Fruit fly (Drosophila melanogaster) whole organism, prepupa: ENCODE results near the gene nrv2.

Source experiments
- Blimp-1 ChIP-seq: fragments of 200-800 bp; sonication (Bioruptor generic); optimal IDR thresholded peaks from 3 replicates; lab custom pipeline; 2017; ENCODE audit warnings: missing biosample characterization, missing genetic modification characterization, mild to moderate bottlenecking, moderate library complexity, missing genetic modification reagents
- CG10631 ChIP-seq: fragments of 200-800 bp; sonication (Bioruptor generic); optimal IDR thresholded peaks from 2 replicates; lab custom pipeline; 2016; ENCODE audit warnings: missing biosample characterization, missing genetic modification characterization
- CG10669 ChIP-seq: fragments of 200-800 bp; sonication (Bioruptor generic); optimal IDR thresholded peaks from 3 replicates; lab custom pipeline; 2018; ENCODE audit warnings: missing biosample characterization, mild to moderate bottlenecking, missing genetic modification characterization, moderate library complexity
- CG11294 ChIP-seq: fragments of 200-800 bp; sonication (Bioruptor generic); IDR thresholded peaks from 2 replicates; pipeline ENCODE4 v1.3.6; 2022; ENCODE audit warnings: missing biosample characterization, missing genetic modification characterization
- CG15336 ChIP-seq: fragments of 200-800 bp; sonication (Bioruptor generic); IDR thresholded peaks from 2 replicates; pipeline ENCODE4 v1.3.6; 2022; ENCODE audit warnings: missing biosample characterization, missing genetic modification characterization
- CG16779 ChIP-seq: fragments of 200-800 bp; sonication (Bioruptor generic); optimal IDR thresholded peaks from 3 replicates; lab custom pipeline; 2017; ENCODE audit warnings: missing biosample characterization, mild to moderate bottlenecking, missing genetic modification characterization
- CG3032 ChIP-seq: fragments of 200-800 bp; optimal IDR thresholded peaks from 2 replicates; lab custom pipeline; 2019; ENCODE audit warnings: missing biosample characterization, mild to moderate bottlenecking, missing genetic modification characterization, moderate library complexity
- CG34406 ChIP-seq: fragments of 200-800 bp; sonication (Bioruptor generic); optimal IDR thresholded peaks from 3 replicates; lab custom pipeline; 2016; ENCODE audit warnings: missing biosample characterization, missing genetic modification characterization
- CG4318 ChIP-seq: fragments of 200-800 bp; sonication (Bioruptor generic); optimal IDR thresholded peaks from 3 replicates; lab custom pipeline; 2017; ENCODE audit warnings: missing biosample characterization, mild to moderate bottlenecking, missing genetic modification characterization
- CG6163 ChIP-seq: fragments of 200-800 bp; sonication (Bioruptor generic); IDR thresholded peaks from 3 replicates; pipeline ENCODE4 v1.3.6; 2022; ENCODE audit warnings: missing biosample characterization, missing genetic modification characterization
- CG6276 ChIP-seq: fragments of 200-800 bp; sonication (Bioruptor generic); optimal IDR thresholded peaks from 2 replicates; lab custom pipeline; 2017; ENCODE audit warnings: missing biosample characterization, mild to moderate bottlenecking, missing genetic modification characterization
- CG6792 ChIP-seq: fragments of 200-800 bp; sonication (Bioruptor generic); optimal IDR thresholded peaks from 3 replicates; lab custom pipeline; 2016; ENCODE audit warnings: missing biosample characterization, missing genetic modification characterization
- CG7368 ChIP-seq: fragments of 200-800 bp; sonication (Bioruptor generic); optimal IDR thresholded peaks from 3 replicates; lab custom pipeline; 2016; ENCODE audit warnings: missing biosample characterization, missing genetic modification characterization
- CG8632 ChIP-seq: fragments of 200-800 bp; sonication (Bioruptor generic); optimal IDR thresholded peaks from 3 replicates; lab custom pipeline; 2016; ENCODE audit warnings: missing biosample characterization, missing genetic modification characterization
- CG9139 ChIP-seq: fragments of 200-800 bp; sonication (Bioruptor generic); optimal IDR thresholded peaks from 3 replicates; lab custom pipeline; 2017; ENCODE audit warnings: missing biosample characterization, mild to moderate bottlenecking, missing genetic modification characterization
- Eip75B ChIP-seq: fragments of 200-800 bp; sonication (Bioruptor generic); optimal IDR thresholded peaks from 3 replicates; lab custom pipeline; 2016; ENCODE audit warnings: missing biosample characterization, missing genetic modification characterization
- Eip93F ChIP-seq: fragments of 200-800 bp; sonication (Bioruptor generic); optimal IDR thresholded peaks from 2 replicates; lab custom pipeline; 2016; ENCODE audit warnings: missing biosample characterization, mild to moderate bottlenecking, missing genetic modification characterization
- Ets96B ChIP-seq: fragments of 200-800 bp; optimal IDR thresholded peaks from 2 replicates; lab custom pipeline; 2019; ENCODE audit warnings: missing biosample characterization, mild to moderate bottlenecking, missing genetic modification characterization, moderate library complexity
- Gug ChIP-seq: fragments of 200-800 bp; sonication (Bioruptor generic); IDR thresholded peaks from 2 replicates; pipeline ENCODE4 v1.3.6; 2022; ENCODE audit warnings: missing biosample characterization, missing genetic modification characterization
- Hr38 ChIP-seq: sonication (Bioruptor generic); optimal IDR thresholded peaks from 2 replicates; lab custom pipeline; 2016; ENCODE audit warnings: missing biosample characterization, missing genetic modification characterization
- Lpt ChIP-seq: fragments of 200-800 bp; sonication (Bioruptor generic); optimal IDR thresholded peaks from 3 replicates; lab custom pipeline; 2016; ENCODE audit warnings: missing biosample characterization, missing genetic modification characterization
- Sox102F ChIP-seq: fragments of 200-800 bp; sonication (Bioruptor generic); optimal IDR thresholded peaks from 2 replicates; lab custom pipeline; 2016; ENCODE audit warnings: missing biosample characterization, mild to moderate bottlenecking, missing genetic modification characterization
- Sox14 ChIP-seq: fragments of 200-800 bp; sonication (Bioruptor generic); optimal IDR thresholded peaks from 3 replicates; lab custom pipeline; 2016; ENCODE audit warnings: missing biosample characterization, missing genetic modification characterization
- achi ChIP-seq: fragments of 200-800 bp; sonication (Bioruptor generic); optimal IDR thresholded peaks from 3 replicates; lab custom pipeline; 2016; ENCODE audit warnings: missing biosample characterization, missing genetic modification characterization
- acj6 ChIP-seq: fragments of 200-800 bp; sonication (Bioruptor generic); optimal IDR thresholded peaks from 3 replicates; lab custom pipeline; 2016; ENCODE audit warnings: missing biosample characterization, missing genetic modification characterization
- cyc ChIP-seq: fragments of 200-800 bp; sonication (Bioruptor generic); optimal IDR thresholded peaks from 3 replicates; lab custom pipeline; 2016; ENCODE audit warnings: missing biosample characterization, missing genetic modification characterization
- dsx ChIP-seq: fragments of 200-800 bp; optimal IDR thresholded peaks from 3 replicates; lab custom pipeline; 2019; ENCODE audit warnings: missing biosample characterization, mild to moderate bottlenecking, missing genetic modification characterization, moderate library complexity; ENCODE audit not compliant: poor library complexity, severe bottlenecking
- eg ChIP-seq: fragments of 200-800 bp; sonication (Bioruptor generic); IDR thresholded peaks from 3 replicates; pipeline ENCODE4 v1.3.6; 2022; ENCODE audit warnings: missing biosample characterization, missing genetic modification characterization
- fd59A ChIP-seq: fragments of 200-800 bp; sonication (Bioruptor generic); optimal IDR thresholded peaks from 2 replicates; lab custom pipeline; 2017; ENCODE audit warnings: missing biosample characterization, mild to moderate bottlenecking, missing genetic modification characterization, missing genetic modification reagents
- fkh ChIP-seq: fragments of 200-800 bp; sonication (Bioruptor generic); optimal IDR thresholded peaks from 3 replicates; lab custom pipeline; 2017; ENCODE audit warnings: missing biosample characterization, mild to moderate bottlenecking, missing genetic modification characterization, moderate library complexity
- lz ChIP-seq: fragments of 200-800 bp; sonication (Bioruptor generic); optimal IDR thresholded peaks from 3 replicates; lab custom pipeline; 2016; ENCODE audit warnings: missing biosample characterization, missing genetic modification characterization
- pdm3 ChIP-seq: fragments of 200-800 bp; sonication (Bioruptor generic); optimal IDR thresholded peaks from 3 replicates; lab custom pipeline; 2016; ENCODE audit warnings: missing biosample characterization, missing genetic modification characterization
- topi ChIP-seq: fragments of 200-800 bp; sonication (Bioruptor generic); optimal IDR thresholded peaks from 3 replicates; lab custom pipeline; 2016; ENCODE audit warnings: missing biosample characterization, missing genetic modification characterization
- vri ChIP-seq: fragments of 200-800 bp; sonication (Bioruptor generic); optimal IDR thresholded peaks from 3 replicates; lab custom pipeline; 2016; ENCODE audit warnings: missing biosample characterization, mild to moderate bottlenecking, missing genetic modification characterization

The nrv2 gene

dm6 chr2L:6827558-6828122 lies 29.0 kb upstream of the nrv2 start:
- TF ChIP-seq CG9139 (GFP tag; lab: Kevin White, UChicago) (no peak), vri (no peak), CG15336 (no peak), lz (GFP tag; lab: Kevin White, UChicago) (no peak)

dm6 chr2L:6826298-6826697 lies 27.6 kb upstream of the nrv2 start:
- no peak for TF ChIP-seq achi (GFP tag; lab: Kevin White, UChicago)
- TF ChIP-seq fkh (GFP tag; lab: Kevin White, UChicago), result peak; percentile 50
- TF ChIP-seq, all 60 proteins: peak for 1

- TF ChIP-seq CG3032 (no peak), CG7368 (GFP tag; lab: Kevin White, UChicago) (no peak), CG34406 (GFP tag; lab: Kevin White, UChicago) (no peak), Hr38 (GFP tag; lab: Kevin White, UChicago) (no peak), dsx (GFP tag; lab: Kevin White, UChicago) (no peak), CG6276 (GFP tag; lab: Kevin White, UChicago) (no peak)
Measured at dm6 chr2L:6822044-6822443, 23.4 kb upstream of the nrv2 start.

- TF ChIP-seq topi (no peak), fkh (GFP tag; lab: Kevin White, UChicago) (no peak), cyc (no peak), Ets96B (tag; lab: Kevin White, UChicago) (no peak), Lpt (GFP tag; lab: Kevin White, UChicago) (no peak), acj6 (GFP tag; lab: Kevin White, UChicago) (no peak), eg (GFP tag; lab: Robert Waterston, UW) (no peak), CG8632 (GFP tag; lab: Kevin White, UChicago) (no peak), CG4318 (GFP tag; lab: Kevin White, UChicago) (no peak), CG10669 (GFP tag; lab: Kevin White, UChicago) (no peak), CG6276 (GFP tag; lab: Kevin White, UChicago) (no peak), Sox102F (GFP tag; lab: Kevin White, UChicago) (no peak), CG34406 (GFP tag; lab: Kevin White, UChicago) (peak; percentile 20), pdm3 (GFP tag; lab: Kevin White, UChicago) (no peak), CG6163 (GFP tag; lab: Robert Waterston, UW) (peak; percentile 37; the same call in 2 of the 3 replicates), Gug (GFP tag; lab: Robert Waterston, UW) (no peak), CG7368 (GFP tag; lab: Kevin White, UChicago) (peak; percentile 1)
Measured at dm6 chr2L:6821631-6822030, 23.0 kb upstream of the nrv2 start, which contains the start of gene sens-2. Gene sens-2, plus strand, starts transcription at chr2L:6821934.

- TF ChIP-seq CG3032, result no peak
- no peak for TF ChIP-seq Sox14
- no peak for TF ChIP-seq CG11294 (GFP tag; lab: Robert Waterston, UW)
- TF ChIP-seq CG10631 (GFP tag; lab: Kevin White, UChicago), result no peak
- TF ChIP-seq CG6792 (GFP tag; lab: Kevin White, UChicago), result no peak
- no peak for TF ChIP-seq Eip93F (GFP tag; lab: Kevin White, UChicago)
- TF ChIP-seq fkh (GFP tag; lab: Kevin White, UChicago), result no peak
- TF ChIP-seq fd59A (GFP tag; lab: Kevin White, UChicago), result no peak
- TF ChIP-seq CG4318 (GFP tag; lab: Kevin White, UChicago), result no peak
- no peak for TF ChIP-seq Blimp-1 (GFP tag; lab: Kevin White, UChicago)
- TF ChIP-seq CG16779 (tag; lab: Kevin White, UChicago), result no peak
- no peak for TF ChIP-seq Eip75B
Measured at dm6 chr2L:6819230-6820049, 20.8 kb upstream of the nrv2 start.
